Fruit fly (Drosophila melanogaster): ENCODE measurements around the gene CG10591.

- TF ChIP-seq CG13204 (GFP tag; optimal IDR thresholded peaks at IDR 0.05): peak; percentile 17
- no peak for TF ChIP-seq Pif1A (GFP tag; optimal IDR thresholded peaks at IDR 0.05)
- no peak for TF ChIP-seq Ets98B (GFP tag; IDR thresholded peaks at IDR 0.05)
- TF ChIP-seq rn (GFP tag; IDR thresholded peaks at IDR 0.05): no peak
- no peak for TF ChIP-seq CG15710 (tag; optimal IDR thresholded peaks at IDR 0.05)
- 0 out of 3 replicates have a peak, but pooled peaks have one; percentile 37 for TF ChIP-seq CG4496 (GFP tag; IDR thresholded peaks at IDR 0.05)
- peak; percentile 3 for TF ChIP-seq Snoo (tag; optimal IDR thresholded peaks at IDR 0.05)
- no peak for TF ChIP-seq CG14655 (GFP tag; optimal IDR thresholded peaks at IDR 0.05)
- TF ChIP-seq CG17806 (tag; optimal IDR thresholded peaks at IDR 0.05): no peak
- no peak for TF ChIP-seq Pif1B (GFP tag; optimal IDR thresholded peaks at IDR 0.05)
- TF ChIP-seq CG8159 (tag; optimal IDR thresholded peaks at IDR 0.05): no peak
- no peak for TF ChIP-seq D1 (tag; optimal IDR thresholded peaks at IDR 0.05)
- no peak for TF ChIP-seq fd96Ca (GFP tag; IDR thresholded peaks at IDR 0.05)
These were observed 34.8 kb upstream of the CG10591 start for dm6 chr3L:5634188-5634894.

Measured in whole organism, pupa.